Worm (Caenorhabditis elegans) whole organism, L3 larva: Measurements from ENCODE around the gene nhr-225.
"Not testable (repeated sequence)": the region's sequence is repeated elsewhere in the genome, so short reads cannot be mapped to it uniquely, and the experiment has no call there.

ENCODE experiments used
- R02D3.7 ChIP-seq: fragments of 150-350 bp; optimal IDR thresholded peaks from 2 replicates; lab custom pipeline; 2014; ENCODE audit warnings: missing biosample characterization, missing genetic modification characterization
- ZK546.5 ChIP-seq: sonication (generic microtip); optimal IDR thresholded peaks from 2 replicates; lab custom pipeline; 2017; ENCODE audit warnings: missing biosample characterization, missing genetic modification characterization
- aly-2 ChIP-seq: fragments of 150-350 bp; optimal IDR thresholded peaks from 2 replicates; lab custom pipeline; 2014; ENCODE audit warnings: missing biosample characterization, missing genetic modification characterization
- ceh-9 ChIP-seq: sonication (generic microtip); optimal IDR thresholded peaks from 2 replicates; lab custom pipeline; 2018; ENCODE audit warnings: missing biosample characterization, missing genetic modification characterization
- eor-1 ChIP-seq, 2 experiments: fragments of 150-350 bp; optimal IDR thresholded peaks; 2 replicates each; lab custom pipeline; 2014 to 2018; ENCODE audit warnings: missing biosample characterization in 2 of 2, missing genetic modification characterization in 2 of 2
- fkh-10 ChIP-seq: sonication (generic microtip); optimal IDR thresholded peaks from 2 replicates; lab custom pipeline; 2017; ENCODE audit warnings: missing biosample characterization, missing genetic modification reagents, missing genetic modification characterization
- nhr-237 ChIP-seq: fragments of 150-350 bp; optimal IDR thresholded peaks from 2 replicates; lab custom pipeline; 2014; ENCODE audit warnings: missing biosample characterization, missing genetic modification characterization
- nhr-28 ChIP-seq: fragments of 150-350 bp; optimal IDR thresholded peaks from 2 replicates; lab custom pipeline; 2014; ENCODE audit warnings: missing biosample characterization, missing genetic modification characterization
- nhr-67 ChIP-seq: fragments of 150-350 bp; optimal IDR thresholded peaks from 2 replicates; lab custom pipeline; 2014; ENCODE audit warnings: missing biosample characterization, missing genetic modification characterization
- pha-4 ChIP-seq: fragments of 150-350 bp; optimal IDR thresholded peaks from 2 replicates; lab custom pipeline; 2014; ENCODE audit warnings: missing biosample characterization, missing genetic modification reagents, missing genetic modification characterization
- skn-1 ChIP-seq: fragments of 150-350 bp; optimal IDR thresholded peaks from 2 replicates; lab custom pipeline; 2014; ENCODE audit warnings: missing biosample characterization, missing genetic modification characterization
- ztf-11 ChIP-seq: fragments of 150-350 bp; optimal IDR thresholded peaks from 2 replicates; lab custom pipeline; 2014; ENCODE audit warnings: missing biosample characterization, missing genetic modification characterization

DNA sequence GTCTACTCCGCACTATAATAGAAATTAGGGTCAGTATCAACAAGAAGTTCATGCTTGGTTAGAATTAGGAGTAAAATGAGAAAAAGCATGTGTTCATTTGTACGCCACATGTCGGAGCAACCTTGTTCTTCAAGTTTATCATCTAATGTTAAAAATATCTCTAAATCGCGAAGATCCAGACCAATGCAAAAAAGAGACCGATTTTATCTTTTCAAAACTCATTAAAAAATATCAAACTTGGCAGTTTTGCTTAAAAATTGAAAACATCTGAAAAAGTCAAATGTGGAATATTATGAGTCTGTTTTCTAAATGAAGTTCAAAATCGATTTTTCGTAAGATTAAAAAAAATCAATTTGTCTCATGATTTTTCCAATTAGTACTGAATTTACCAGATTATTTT lies 30.7 kb upstream of the nhr-225 start, which contains the start of gene Y19D10B.6:
- TF ChIP-seq skn-1 (tag; lab: Kevin White, UChicago); ztf-11; nhr-28 (tag; lab: Kevin White, UChicago); aly-2; pha-4 (tag; lab: Kevin White, UChicago); ceh-9 (tag; lab: Kevin White, UChicago); nhr-237; eor-1 (tag; optimal IDR thresholded peaks at IDR 0.05; lab: Kevin White, UChicago); ZK546.5 (tag; lab: Kevin White, UChicago); fkh-10 (GFP tag; lab: Kevin White, UChicago); nhr-67; R02D3.7 (tag; lab: Kevin White, UChicago): not testable (repeated sequence)
